Worm (Caenorhabditis elegans): ENCODE measurements around the gene B0454.5.

B0454.5 gene

DNA sequence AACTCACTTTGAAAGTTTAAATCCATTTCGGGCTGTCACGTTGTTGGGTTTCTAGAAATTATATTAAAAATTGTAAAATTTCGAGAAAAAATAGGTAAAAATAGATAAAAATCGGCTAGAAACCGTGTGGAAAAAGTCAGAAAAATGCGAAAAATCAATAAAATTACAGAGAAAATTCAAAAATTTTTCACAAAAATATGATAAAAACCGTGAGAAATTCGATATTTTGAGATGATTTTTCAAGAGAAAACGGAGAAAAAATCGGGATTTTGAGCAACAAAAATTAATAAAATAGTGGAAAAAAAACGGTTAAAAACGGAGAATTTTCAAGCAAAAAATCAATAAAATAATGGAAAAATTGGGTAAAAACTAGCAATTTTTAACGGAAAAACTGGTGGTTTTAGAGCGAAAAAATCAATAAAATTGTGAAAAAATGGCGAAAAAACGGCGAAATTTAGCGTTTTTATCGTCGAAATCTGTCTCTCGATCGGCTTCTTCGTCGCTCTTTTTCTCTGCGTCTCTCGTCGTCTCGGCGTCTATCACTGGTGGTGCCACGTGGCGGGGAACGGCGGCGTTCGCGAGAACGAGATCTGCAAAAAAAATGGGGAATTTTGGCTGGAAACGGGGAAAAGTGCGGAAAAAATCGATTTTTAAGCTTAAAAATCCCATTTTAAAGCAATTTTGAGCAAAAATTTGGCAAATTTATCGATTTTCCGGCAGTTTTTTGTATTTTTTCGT is 32.5 kb downstream of the B0454.5 start, which contains the start of gene Y25C1A.7:
Y25C1A.7 (minus strand) TSS at position 51 of the 738 bp plus-strand sequence.
- TF ChIP-seq unc-62 (GFP tag; optimal IDR thresholded peaks at IDR 0.05) = no peak

DNA sequence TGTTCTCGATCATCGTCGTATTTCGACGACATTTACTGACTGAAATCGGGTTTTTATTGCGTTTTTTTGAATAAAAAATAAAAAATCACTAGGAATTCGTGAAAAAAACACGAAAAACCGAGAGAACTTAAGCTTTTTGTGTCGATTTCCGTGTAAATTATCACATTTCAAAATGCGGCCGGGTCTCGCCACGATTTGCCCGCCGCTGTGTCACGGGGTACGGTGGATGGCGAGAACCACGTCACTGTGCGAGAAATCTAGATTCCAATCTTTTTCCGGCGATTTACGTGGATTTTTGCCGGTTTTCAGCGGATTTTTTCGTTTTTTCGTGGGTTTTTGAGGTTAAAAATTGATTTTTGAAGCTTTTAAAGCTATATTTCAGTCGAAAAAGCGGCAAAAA is 38.3 kb downstream of the B0454.5 start, which contains the start of gene Y25C1A.8:
Y25C1A.8 (minus strand) TSS at position 45 of the 400 bp plus-strand sequence.
- no peak for TF ChIP-seq unc-62 (GFP tag; optimal IDR thresholded peaks at IDR 0.05)

DNA sequence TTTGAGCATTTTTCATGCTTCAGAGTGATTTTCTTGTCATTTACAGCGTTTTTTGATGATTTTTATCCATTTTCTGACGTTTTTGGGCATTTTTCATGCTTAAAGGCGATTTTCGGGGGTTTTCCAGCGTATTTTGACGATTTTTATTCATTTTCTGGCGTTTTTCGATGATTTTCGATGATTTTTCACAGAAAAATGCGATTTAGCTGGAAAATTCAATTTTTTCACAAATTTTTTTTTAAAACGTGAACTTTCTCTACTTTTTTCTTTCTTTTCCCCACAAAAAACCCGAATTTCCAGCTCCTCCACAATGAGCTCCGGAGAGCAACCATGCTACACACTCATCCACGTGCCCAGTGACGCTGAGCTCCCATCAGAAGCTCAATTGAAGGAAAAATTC is 39.8 kb downstream of the B0454.5 start, which contains the start of gene copb-1:
copb-1 (plus strand) TSS at position 301 of the 400 bp plus-strand sequence.
- TF ChIP-seq unc-62 (GFP tag; optimal IDR thresholded peaks at IDR 0.05) = no peak

DNA sequence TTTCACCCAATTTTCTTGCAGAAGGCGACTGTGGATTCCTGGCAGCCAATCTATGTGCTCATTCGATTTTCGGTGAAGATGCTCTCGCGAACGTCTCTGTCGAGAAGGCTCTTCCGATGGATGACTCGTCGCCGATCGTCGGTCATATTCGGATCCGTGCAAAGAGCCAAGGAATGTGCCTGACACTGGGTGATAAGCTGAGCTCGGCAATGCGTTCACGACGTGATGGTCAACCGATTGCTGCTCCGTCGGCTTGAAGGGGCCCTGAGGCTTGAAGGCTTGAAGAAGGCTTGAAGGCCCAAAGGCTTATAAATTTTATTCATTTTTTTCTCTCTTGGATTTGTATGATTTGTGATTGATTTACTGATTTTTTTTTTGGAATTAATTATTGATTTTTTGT is 48.5 kb downstream of the B0454.5 start:
- no peak for TF ChIP-seq unc-62 (GFP tag; optimal IDR thresholded peaks at IDR 0.05)

Data from whole organism, dauer.